Worm (Caenorhabditis elegans) whole organism, L3 larva: ENCODE measurements around the gene srx-9.

ENCODE experiments used
- R02D3.7 ChIP-seq: fragments of 150-350 bp; optimal IDR thresholded peaks from 2 replicates; lab custom pipeline; 2014; ENCODE audit warnings: missing biosample characterization, missing genetic modification characterization
- ZK546.5 ChIP-seq: sonication (generic microtip); optimal IDR thresholded peaks from 2 replicates; lab custom pipeline; 2017; ENCODE audit warnings: missing biosample characterization, missing genetic modification characterization
- ama-1 ChIP-seq: fragments of 150-350 bp; optimal IDR thresholded peaks from 2 replicates; lab custom pipeline; 2018
- ceh-16 ChIP-seq: sonication (generic microtip); optimal IDR thresholded peaks from 2 replicates; lab custom pipeline; 2017; ENCODE audit warnings: missing biosample characterization, missing genetic modification characterization
- ceh-28 ChIP-seq: fragments of 150-350 bp; optimal IDR thresholded peaks from 2 replicates; lab custom pipeline; 2014; ENCODE audit warnings: missing biosample characterization, missing genetic modification reagents, missing genetic modification characterization
- ceh-9 ChIP-seq: sonication (generic microtip); optimal IDR thresholded peaks from 2 replicates; lab custom pipeline; 2018; ENCODE audit warnings: missing biosample characterization, missing genetic modification characterization
- daf-12 ChIP-seq: fragments of 150-350 bp; optimal IDR thresholded peaks from 2 replicates; lab custom pipeline; 2014; ENCODE audit warnings: missing biosample characterization, missing genetic modification reagents, missing genetic modification characterization
- egl-27 ChIP-seq: sonication (generic microtip); optimal IDR thresholded peaks from 4 replicates; lab custom pipeline; 2017; ENCODE audit warnings: missing biosample characterization, missing genetic modification reagents, missing genetic modification characterization
- egl-5 ChIP-seq: fragments of 150-350 bp; optimal IDR thresholded peaks from 2 replicates; lab custom pipeline; 2017; ENCODE audit warnings: missing biosample characterization, missing genetic modification reagents, missing genetic modification characterization, inconsistent platforms
- elt-2 ChIP-seq: sonication (generic microtip); optimal IDR thresholded peaks from 2 replicates; lab custom pipeline; 2016; ENCODE audit warnings: missing genetic modification reagents, mild to moderate bottlenecking, missing genetic modification characterization, missing compliant biosample characterization
- elt-3 ChIP-seq, 3 experiments: fragments of 150-350 bp in 1 of 3; sonication (generic microtip) in 2 of 3; optimal IDR thresholded peaks; 2 replicates in 2 of 3; 4 replicates in 1 of 3; lab custom pipeline; 2014 to 2017; ENCODE audit warnings: missing biosample characterization in 3 of 3, missing genetic modification characterization in 3 of 3
- eor-1 ChIP-seq, 2 experiments: fragments of 150-350 bp; optimal IDR thresholded peaks; 2 replicates each; lab custom pipeline; 2014 to 2018; ENCODE audit warnings: missing biosample characterization in 2 of 2, missing genetic modification characterization in 2 of 2
- fkh-10 ChIP-seq: sonication (generic microtip); optimal IDR thresholded peaks from 2 replicates; lab custom pipeline; 2017; ENCODE audit warnings: missing biosample characterization, missing genetic modification reagents, missing genetic modification characterization
- fkh-2 ChIP-seq: fragments of 150-350 bp; optimal IDR thresholded peaks from 2 replicates; lab custom pipeline; 2014; ENCODE audit warnings: missing biosample characterization, missing genetic modification reagents, missing genetic modification characterization
- fos-1 ChIP-seq: fragments of 150-350 bp; optimal IDR thresholded peaks from 2 replicates; lab custom pipeline; 2014; ENCODE audit warnings: missing biosample characterization, missing genetic modification characterization
- hmg-11 ChIP-seq: sonication (generic microtip); optimal IDR thresholded peaks from 2 replicates; lab custom pipeline; 2016; ENCODE audit warnings: missing genetic modification characterization, missing compliant biosample characterization
- jun-1 ChIP-seq: fragments of 150-350 bp; optimal IDR thresholded peaks from 2 replicates; lab custom pipeline; 2014; ENCODE audit warnings: missing biosample characterization, missing genetic modification reagents, missing genetic modification characterization
- lin-15B ChIP-seq: fragments of 150-350 bp; optimal IDR thresholded peaks from 2 replicates; lab custom pipeline; 2014; ENCODE audit warnings: missing biosample characterization, missing genetic modification characterization
- lin-39 ChIP-seq: fragments of 150-350 bp; optimal IDR thresholded peaks from 2 replicates; lab custom pipeline; 2018; ENCODE audit warnings: missing biosample characterization, missing genetic modification reagents, missing genetic modification characterization
- mdl-1 ChIP-seq: fragments of 150-350 bp; optimal IDR thresholded peaks from 2 replicates; lab custom pipeline; 2014; ENCODE audit warnings: missing biosample characterization, missing genetic modification characterization
- mml-1 ChIP-seq: fragments of 150-350 bp; sonication (generic microtip); optimal IDR thresholded peaks from 3 replicates; lab custom pipeline; 2014; ENCODE audit warnings: missing biosample characterization, missing genetic modification characterization
- nfya-1 ChIP-seq: sonication (generic microtip); optimal IDR thresholded peaks from 2 replicates; lab custom pipeline; 2017; ENCODE audit warnings: missing genetic modification characterization, mild to moderate bottlenecking, missing compliant biosample characterization, antibody characterized with exemption, moderate library complexity; ENCODE audit not compliant: insufficient read depth
- nhr-11 ChIP-seq: fragments of 150-350 bp; optimal IDR thresholded peaks from 2 replicates; lab custom pipeline; 2014; ENCODE audit warnings: missing biosample characterization, missing genetic modification characterization
- nhr-12 ChIP-seq: fragments of 150-350 bp; optimal IDR thresholded peaks from 2 replicates; lab custom pipeline; 2014; ENCODE audit warnings: missing biosample characterization, missing genetic modification characterization
- nhr-25 ChIP-seq: sonication (generic microtip); optimal IDR thresholded peaks from 2 replicates; lab custom pipeline; 2017; ENCODE audit warnings: missing biosample characterization, missing genetic modification characterization
- nhr-67 ChIP-seq: fragments of 150-350 bp; optimal IDR thresholded peaks from 2 replicates; lab custom pipeline; 2014; ENCODE audit warnings: missing biosample characterization, missing genetic modification characterization
- nhr-77 ChIP-seq: fragments of 150-350 bp; optimal IDR thresholded peaks from 2 replicates; lab custom pipeline; 2014; ENCODE audit warnings: missing biosample characterization, missing genetic modification characterization
- pha-4 ChIP-seq: fragments of 150-350 bp; optimal IDR thresholded peaks from 2 replicates; lab custom pipeline; 2014; ENCODE audit warnings: missing biosample characterization, missing genetic modification reagents, missing genetic modification characterization
- pqm-1 ChIP-seq: fragments of 150-350 bp; optimal IDR thresholded peaks from 2 replicates; lab custom pipeline; 2017; ENCODE audit warnings: missing biosample characterization, missing genetic modification characterization, inconsistent platforms
- sea-2 ChIP-seq: fragments of 150-350 bp; sonication (generic microtip); optimal IDR thresholded peaks from 4 replicates; lab custom pipeline; 2014; ENCODE audit warnings: missing biosample characterization, missing genetic modification reagents, missing genetic modification characterization
- skn-1 ChIP-seq: fragments of 150-350 bp; optimal IDR thresholded peaks from 2 replicates; lab custom pipeline; 2014; ENCODE audit warnings: missing biosample characterization, missing genetic modification characterization
- snpc-4 ChIP-seq: fragments of 150-350 bp; optimal IDR thresholded peaks from 2 replicates; lab custom pipeline; 2014; ENCODE audit warnings: missing biosample characterization, missing genetic modification characterization
- unc-62 ChIP-seq: fragments of 150-350 bp; sonication (generic microtip); optimal IDR thresholded peaks from 4 replicates; lab custom pipeline; 2014; ENCODE audit warnings: missing biosample characterization, missing genetic modification reagents, missing genetic modification characterization
- zag-1 ChIP-seq: fragments of 150-350 bp; optimal IDR thresholded peaks from 2 replicates; lab custom pipeline; 2014; ENCODE audit warnings: missing biosample characterization, missing genetic modification characterization
- ztf-11 ChIP-seq: fragments of 150-350 bp; optimal IDR thresholded peaks from 2 replicates; lab custom pipeline; 2014; ENCODE audit warnings: missing biosample characterization, missing genetic modification characterization
- ztf-4 ChIP-seq: fragments of 150-350 bp; optimal IDR thresholded peaks from 2 replicates; lab custom pipeline; 2014; ENCODE audit warnings: missing biosample characterization, missing genetic modification characterization

The srx-9 gene

DNA sequence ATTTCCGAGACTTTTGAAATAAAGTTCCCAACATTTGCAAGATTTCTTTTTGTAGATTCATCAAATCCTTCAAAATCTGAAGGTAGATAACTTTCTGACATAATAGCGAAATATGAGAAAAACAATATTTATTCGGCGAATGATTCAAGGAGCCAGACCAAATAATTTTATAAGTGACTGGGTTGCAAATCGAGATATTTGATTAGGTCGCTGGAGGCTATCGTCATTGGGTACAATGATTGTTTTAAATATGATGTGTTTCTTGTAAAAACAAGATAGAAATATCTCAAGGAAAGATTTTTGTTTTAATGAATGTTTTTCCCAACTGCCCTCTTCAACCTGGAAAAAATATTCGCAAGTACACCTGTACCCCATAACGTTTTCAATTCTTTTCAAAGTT, 33.6 kb upstream of the srx-9 start, which contains the start of gene srw-69:
Gene srw-69, minus strand, starts transcription at position 101 of the 400 bp plus-strand sequence.
- no peak for TF ChIP-seq sea-2
- TF ChIP-seq ztf-4, result no peak
- no peak for TF ChIP-seq ceh-28 (tag; lab: Kevin White, UChicago)
- TF ChIP-seq pqm-1, result no peak
- no peak for TF ChIP-seq egl-5 (tag; lab: Kevin White, UChicago)
- TF ChIP-seq fkh-10, result no peak
- no peak for TF ChIP-seq nhr-25 (tag; lab: Kevin White, UChicago)
- TF ChIP-seq nhr-67 (tag; lab: Kevin White, UChicago), result no peak
- no peak for TF ChIP-seq R02D3.7 (tag; lab: Kevin White, UChicago)

- no peak for TF ChIP-seq sea-2
- no peak for TF ChIP-seq ceh-16
- TF ChIP-seq eor-1 (tag; optimal IDR thresholded peaks at IDR 0.05; lab: Kevin White, UChicago), result no peak
- no peak for TF ChIP-seq snpc-4
- TF ChIP-seq nhr-11 (tag; lab: Kevin White, UChicago), result no peak
- no peak for TF ChIP-seq jun-1 (tag; lab: Kevin White, UChicago)
- TF ChIP-seq fos-1 (tag; lab: Kevin White, UChicago), result no peak
- TF ChIP-seq egl-5 (tag; lab: Kevin White, UChicago), result no peak
- TF ChIP-seq elt-2 (tag; lab: Kevin White, UChicago), result no peak
- no peak for TF ChIP-seq ZK546.5 (tag; lab: Kevin White, UChicago)
- TF ChIP-seq hmg-11 (tag; lab: Kevin White, UChicago), result no peak
- no peak for TF ChIP-seq ama-1
- TF ChIP-seq nhr-67 (tag; lab: Kevin White, UChicago), result no peak
- no peak for TF ChIP-seq elt-3 (tag; optimal IDR thresholded peaks at IDR 0.05; lab: Kevin White, UChicago)
- no peak for TF ChIP-seq ztf-4
- TF ChIP-seq nhr-12 (tag; lab: Kevin White, UChicago), result no peak
- TF ChIP-seq nhr-77 (tag; lab: Kevin White, UChicago), result no peak
- no peak for TF ChIP-seq nfya-1 (tag; lab: Kevin White, UChicago)
- TF ChIP-seq, all 47 proteins: peak for 0
Observed at ce11 chrV:7426594-7426993, 31.3 kb upstream of the srx-9 start, which contains the start of gene srw-68. srw-68 (minus strand) TSS chrV:7426694.

DNA sequence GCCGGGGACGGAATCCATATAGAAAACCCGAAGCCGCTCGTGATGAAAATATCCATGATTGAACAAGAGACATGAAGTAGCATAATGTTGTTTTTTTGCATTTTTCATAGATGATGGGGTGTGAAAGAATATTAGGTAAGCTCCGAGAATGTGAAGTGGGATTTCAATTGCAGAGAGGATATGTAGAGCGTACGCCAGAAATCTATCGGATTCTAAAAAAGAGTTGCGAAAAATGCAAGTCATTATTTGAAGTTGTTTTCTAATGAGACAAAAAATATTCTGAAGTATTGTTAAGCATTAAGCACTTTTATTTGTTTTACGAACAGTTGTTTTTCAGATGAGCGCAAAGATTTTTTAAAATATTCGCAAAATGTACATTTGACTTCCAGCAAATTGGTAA, 29.1 kb upstream of the srx-9 start, which contains the start of gene F18E3.10:
Gene F18E3.10, minus strand, starts transcription at position 101 of the 400 bp plus-strand sequence.
- TF ChIP-seq R02D3.7 (tag; lab: Kevin White, UChicago) (no peak), daf-12 (tag; lab: Kevin White, UChicago) (no peak), jun-1 (tag; lab: Kevin White, UChicago) (no peak), egl-5 (tag; lab: Kevin White, UChicago) (no peak), ztf-4 (no peak), ZK546.5 (tag; lab: Kevin White, UChicago) (no peak), lin-15B (no peak), egl-27 (tag; lab: Kevin White, UChicago) (no peak), elt-2 (tag; lab: Kevin White, UChicago) (no peak), pha-4 (no peak), ama-1 (no peak), nhr-77 (tag; lab: Kevin White, UChicago) (no peak), lin-39 (tag; lab: Kevin White, UChicago) (no peak), fkh-2 (no peak), mdl-1 (tag; lab: Kevin White, UChicago) (no peak), mml-1 (tag; lab: Kevin White, UChicago) (no peak), ztf-11 (tag; lab: Kevin White, UChicago) (no peak), unc-62 (GFP tag; lab: Kevin White, UChicago) (no peak), eor-1 (tag; optimal IDR thresholded peaks at IDR 0.05; lab: Kevin White, UChicago) (no peak)

ce11 chrV:7420162-7420561, 24.9 kb upstream of the srx-9 start, which contains the start of gene srxa-4:
srxa-4 (plus strand) TSS chrV:7420462.
- no peak for TF ChIP-seq snpc-4
- TF ChIP-seq sea-2, result no peak
- TF ChIP-seq nhr-11 (tag; lab: Kevin White, UChicago), result no peak
- TF ChIP-seq ceh-28 (tag; lab: Kevin White, UChicago), result no peak
- no peak for TF ChIP-seq zag-1 (tag; lab: Kevin White, UChicago)
- no peak for TF ChIP-seq pha-4
- no peak for TF ChIP-seq R02D3.7 (tag; lab: Kevin White, UChicago)
- TF ChIP-seq egl-27 (tag; lab: Kevin White, UChicago), result no peak
- no peak for TF ChIP-seq fkh-2
- TF ChIP-seq elt-3 (tag; optimal IDR thresholded peaks at IDR 0.05; lab: Kevin White, UChicago), result no peak
- no peak for TF ChIP-seq eor-1 (tag; optimal IDR thresholded peaks at IDR 0.05; lab: Kevin White, UChicago)
- no peak for TF ChIP-seq ceh-9 (tag; lab: Kevin White, UChicago)
- TF ChIP-seq skn-1 (tag; lab: Kevin White, UChicago), result no peak
